Worm (Caenorhabditis elegans) whole organism, midembryonic: Measurements from ENCODE around the gene R13A1.10.
A peak's percentile ranks its signal among the peaks of the same experiment; 100 is the strongest.

Experiments
- T22C8.4 ChIP-seq: fragments of 200-800 bp; sonication (Bioruptor generic); IDR thresholded peaks from 2 replicates; pipeline ENCODE4 v1.3.6; 2022; ENCODE audit warnings: missing genetic modification characterization, missing compliant biosample characterization
- cog-1 ChIP-seq: sonication (generic microtip); optimal IDR thresholded peaks from 2 replicates; lab custom pipeline; 2016; ENCODE audit warnings: missing genetic modification characterization, missing compliant biosample characterization
- flt-1 ChIP-seq: fragments of 200-800 bp; sonication (Bioruptor generic); IDR thresholded peaks from 2 replicates; pipeline ENCODE4 v1.3.6; 2022; ENCODE audit warnings: missing genetic modification characterization, missing compliant biosample characterization
- klf-2 ChIP-seq: fragments of 200-800 bp; sonication (Bioruptor generic); conservative IDR thresholded peaks from 2 replicates; pipeline ENCODE4 v1.3.6; 2022; ENCODE audit warnings: missing genetic modification reagents, missing genetic modification characterization, missing compliant biosample characterization
- med-1 ChIP-seq: sonication (generic microtip); optimal IDR thresholded peaks from 2 replicates; lab custom pipeline; 2017; ENCODE audit warnings: missing genetic modification characterization, mild to moderate bottlenecking, missing compliant biosample characterization, antibody characterized with exemption, missing genetic modification reagents; ENCODE audit not compliant: insufficient read depth
- ref-1 ChIP-seq: fragments of 200-800 bp; sonication (Bioruptor generic); conservative IDR thresholded peaks from 2 replicates; pipeline ENCODE4 v1.3.6; 2022; ENCODE audit warnings: missing genetic modification reagents, missing genetic modification characterization, missing compliant biosample characterization
- tab-1 ChIP-seq: fragments of 200-800 bp; sonication (Bioruptor generic); IDR thresholded peaks from 2 replicates; pipeline ENCODE4 v1.3.6; 2022; ENCODE audit warnings: missing genetic modification characterization, missing compliant biosample characterization
- ztf-23 ChIP-seq: fragments of 200-800 bp; sonication (Bioruptor generic); IDR thresholded peaks from 2 replicates; pipeline ENCODE4 v1.3.6; 2022; ENCODE audit warnings: missing genetic modification reagents, missing genetic modification characterization, missing compliant biosample characterization
- ztf-29 ChIP-seq: fragments of 200-800 bp; sonication (Bioruptor generic); IDR thresholded peaks from 2 replicates; pipeline ENCODE4 v1.3.6; 2022; ENCODE audit warnings: missing genetic modification reagents, missing genetic modification characterization, missing compliant biosample characterization

The R13A1.10 gene

DNA sequence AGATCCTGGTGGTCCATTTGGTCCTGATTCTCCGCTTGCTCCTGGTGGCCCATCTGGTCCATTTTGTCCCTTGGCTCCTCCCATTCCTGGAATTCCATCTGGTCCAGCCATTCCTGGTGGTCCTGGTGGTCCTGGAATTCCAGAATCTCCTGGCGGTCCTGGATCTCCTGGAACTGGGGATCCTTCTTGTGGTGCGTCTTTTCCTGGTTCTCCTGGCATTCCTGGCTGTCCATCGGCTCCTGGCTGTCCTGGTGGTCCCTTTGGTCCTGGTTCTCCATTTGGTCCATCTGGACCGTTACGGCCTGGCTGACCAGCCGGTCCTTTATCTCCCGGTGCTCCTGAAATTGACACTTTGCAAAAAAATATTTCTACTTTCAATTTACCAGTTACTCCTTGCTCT is 18.6 kb upstream of the R13A1.10 start:
- TF ChIP-seq med-1 (GFP tag; lab: Kevin White, UChicago): no peak
- no peak for TF ChIP-seq ztf-23 (GFP tag; lab: Robert Waterston, UW)
- TF ChIP-seq ref-1: no peak
- no peak for TF ChIP-seq T22C8.4 (GFP tag; lab: Robert Waterston, UW)

DNA sequence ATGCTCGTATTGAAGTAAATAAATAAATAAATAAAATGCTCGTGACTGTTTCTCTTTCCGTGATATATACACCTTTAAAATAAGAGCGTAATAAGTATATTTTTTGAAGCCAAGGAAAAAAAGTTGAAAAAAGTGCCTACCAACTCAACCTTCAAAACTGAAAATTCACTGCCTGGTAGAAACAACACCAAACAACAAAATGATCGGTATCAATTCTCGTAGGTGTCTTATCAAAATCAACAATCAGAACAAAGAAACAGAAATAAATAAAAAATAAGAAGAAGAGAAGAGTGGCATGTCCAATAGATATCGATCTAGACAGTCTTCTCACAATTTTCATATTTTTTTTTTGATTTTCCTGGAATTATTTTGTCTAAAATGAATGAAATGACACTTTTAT is 16.9 kb upstream of the R13A1.10 start, which contains the start of gene afmd-1:
afmd-1 (plus strand) TSS at position 316 of the 400 bp plus-strand sequence.
- no peak for TF ChIP-seq tab-1 (GFP tag; lab: Robert Waterston, UW)

DNA sequence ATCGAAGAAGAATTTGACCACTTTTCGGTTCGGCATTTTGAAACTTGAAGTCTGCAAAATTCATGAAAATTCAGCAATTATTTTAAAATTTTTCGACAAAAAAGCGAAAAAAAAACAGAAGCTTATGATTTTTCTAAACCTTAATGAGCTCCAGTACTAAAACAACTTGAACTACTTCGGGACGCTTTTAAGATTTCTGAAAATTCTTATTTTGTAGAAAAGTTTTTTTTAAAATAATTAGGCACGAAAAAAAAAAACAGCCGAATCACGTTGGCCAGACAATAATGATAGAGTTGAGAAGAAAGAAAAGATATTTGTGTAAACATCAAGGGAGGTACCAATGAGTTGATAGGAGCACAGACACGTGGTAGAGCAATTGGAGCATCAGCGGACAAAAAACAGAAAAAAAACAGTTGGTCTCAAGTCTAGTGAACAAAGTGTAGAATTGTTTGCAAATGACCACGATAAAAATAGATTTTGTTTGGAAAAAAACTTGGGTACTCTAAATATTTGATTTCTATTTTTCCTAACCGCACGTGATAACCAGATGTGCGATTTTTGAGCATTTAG is 15.3 kb upstream of the R13A1.10 start, which contains the start of gene gstk-2:
gstk-2 (minus strand) TSS at position 51 of the 570 bp plus-strand sequence.
- TF ChIP-seq tab-1 (GFP tag; lab: Robert Waterston, UW) (no peak), med-1 (GFP tag; lab: Kevin White, UChicago) (no peak)

DNA sequence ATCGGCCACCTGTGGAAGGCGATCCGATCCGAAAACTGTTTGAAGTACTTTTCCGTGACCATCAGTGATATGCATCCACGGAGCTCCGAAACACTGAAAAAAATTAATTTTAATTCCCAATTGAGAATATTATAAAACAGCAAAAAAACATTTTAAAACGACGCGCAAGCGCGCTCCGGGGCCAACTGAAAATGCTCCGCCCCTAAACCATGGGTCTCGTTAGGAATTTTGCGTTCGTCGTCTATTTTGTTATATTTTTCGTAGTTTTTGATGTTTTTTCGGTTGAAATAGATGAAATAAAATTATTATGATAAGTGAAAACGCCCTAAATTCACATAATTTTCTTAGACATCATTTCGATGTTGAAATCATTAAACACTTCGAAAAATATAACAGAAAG is 13.6 kb upstream of the R13A1.10 start:
- TF ChIP-seq klf-2 (GFP tag; lab: Robert Waterston, UW): no peak
- no peak for TF ChIP-seq ztf-29 (GFP tag; lab: Robert Waterston, UW)
- no peak for TF ChIP-seq flt-1 (GFP tag; lab: Robert Waterston, UW)
- no peak for TF ChIP-seq tab-1 (GFP tag; lab: Robert Waterston, UW)
- no peak for TF ChIP-seq med-1 (GFP tag; lab: Kevin White, UChicago)
- no peak for TF ChIP-seq T22C8.4 (GFP tag; lab: Robert Waterston, UW)
- no peak for TF ChIP-seq ztf-23 (GFP tag; lab: Robert Waterston, UW)
- TF ChIP-seq cog-1 (tag; lab: Kevin White, UChicago): no peak
- no peak for TF ChIP-seq ref-1

DNA sequence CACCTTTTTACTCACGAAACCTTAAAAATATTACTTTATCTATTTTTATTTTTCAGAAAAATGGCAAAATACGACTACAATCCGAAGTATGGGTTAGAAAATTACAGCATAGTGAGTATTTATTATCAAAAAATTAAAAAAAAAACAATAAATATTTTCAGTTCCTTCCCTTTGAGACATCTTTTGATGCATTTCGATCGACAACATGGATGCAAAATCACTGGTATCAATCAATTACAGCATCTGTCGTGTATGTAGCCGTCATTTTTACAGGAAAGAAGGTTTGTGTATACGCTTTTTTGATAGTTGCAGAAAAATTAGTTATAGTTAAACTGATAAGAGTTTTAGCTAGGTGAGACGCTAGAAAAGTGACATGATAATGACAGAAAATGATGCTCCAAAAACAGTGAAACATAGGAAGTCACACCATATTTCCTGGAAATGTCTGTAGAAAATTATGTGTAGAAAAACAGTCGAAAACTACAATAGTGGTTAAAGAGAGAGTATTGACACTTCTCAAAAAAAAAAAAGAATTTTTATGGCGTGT is 10.8 kb upstream of the R13A1.10 start, which contains the start of gene elo-3:
elo-3 (plus strand) TSS at position 51 of the 547 bp plus-strand sequence.
- TF ChIP-seq klf-2 (GFP tag; lab: Robert Waterston, UW): no peak
- TF ChIP-seq cog-1 (tag; lab: Kevin White, UChicago): no peak
- TF ChIP-seq flt-1 (GFP tag; lab: Robert Waterston, UW): no peak
- TF ChIP-seq T22C8.4 (GFP tag; lab: Robert Waterston, UW): no peak
- no peak for TF ChIP-seq ztf-23 (GFP tag; lab: Robert Waterston, UW)
- TF ChIP-seq ztf-29 (GFP tag; lab: Robert Waterston, UW): no peak
- TF ChIP-seq med-1 (GFP tag; lab: Kevin White, UChicago): no peak
- no peak for TF ChIP-seq tab-1 (GFP tag; lab: Robert Waterston, UW)
- TF ChIP-seq ref-1: no peak

DNA sequence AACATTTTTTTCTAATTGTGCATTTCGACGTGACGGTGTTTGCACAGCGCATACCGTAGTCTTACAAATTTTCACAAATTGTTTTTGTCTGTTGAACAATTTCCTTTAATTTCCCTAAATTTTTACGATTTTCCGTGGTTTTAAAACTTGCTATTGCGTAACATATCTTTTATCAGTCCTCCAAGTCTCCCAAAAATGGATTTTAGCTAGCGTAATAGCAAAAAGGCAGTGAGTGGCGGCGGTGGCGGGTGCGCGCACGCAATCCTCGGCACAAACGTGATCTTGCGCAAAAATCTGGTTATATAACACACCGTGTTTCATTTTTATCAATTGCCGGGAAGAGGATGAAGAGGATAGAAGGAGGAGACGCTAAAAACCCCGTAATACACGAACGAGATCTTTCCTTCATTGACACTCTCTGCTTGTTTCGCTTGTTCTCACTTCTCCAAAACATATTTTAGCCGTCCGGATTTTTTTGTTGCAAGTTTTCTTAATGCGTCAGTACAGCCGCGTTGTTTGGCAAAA is 9.3 kb upstream of the R13A1.10 start:
- TF ChIP-seq klf-2 (GFP tag; lab: Robert Waterston, UW) (no peak), ref-1 (no peak), med-1 (GFP tag; lab: Kevin White, UChicago) (no peak)

DNA sequence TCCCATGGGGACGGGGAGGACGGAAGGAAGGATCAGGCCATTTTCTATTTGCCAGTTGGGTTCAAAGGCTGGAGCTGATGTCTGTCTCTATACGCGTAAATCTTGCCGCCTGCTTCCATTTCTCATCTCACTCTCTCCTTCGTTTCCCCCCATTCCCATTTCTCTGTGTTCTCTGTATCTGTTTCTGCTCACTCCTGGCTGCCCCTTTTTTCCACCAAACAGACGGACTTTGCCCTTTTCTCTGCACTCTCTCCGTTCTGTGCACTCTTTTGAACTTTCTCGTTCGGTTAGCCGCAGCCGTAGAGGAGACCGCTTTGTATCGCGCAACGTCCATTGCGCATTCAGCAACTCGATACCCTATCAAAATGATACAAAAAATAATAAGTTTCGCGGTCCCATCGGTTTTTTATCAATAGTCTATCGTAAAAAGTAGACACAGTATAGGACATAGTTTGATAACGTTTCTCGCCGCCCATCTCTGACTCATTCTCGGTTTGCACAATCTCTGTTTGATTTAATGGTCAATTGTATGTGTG is 8.5 kb upstream of the R13A1.10 start:
- TF ChIP-seq ztf-23 (GFP tag; lab: Robert Waterston, UW) (peak; percentile 55; the same call in 1 of the 2 replicates), med-1 (GFP tag; lab: Kevin White, UChicago) (no peak), cog-1 (tag; lab: Kevin White, UChicago) (peak; percentile 58), tab-1 (GFP tag; lab: Robert Waterston, UW) (0 out of 2 replicates have a peak, but pooled peaks have one; percentile 52), flt-1 (GFP tag; lab: Robert Waterston, UW) (peak; percentile 68)

DNA sequence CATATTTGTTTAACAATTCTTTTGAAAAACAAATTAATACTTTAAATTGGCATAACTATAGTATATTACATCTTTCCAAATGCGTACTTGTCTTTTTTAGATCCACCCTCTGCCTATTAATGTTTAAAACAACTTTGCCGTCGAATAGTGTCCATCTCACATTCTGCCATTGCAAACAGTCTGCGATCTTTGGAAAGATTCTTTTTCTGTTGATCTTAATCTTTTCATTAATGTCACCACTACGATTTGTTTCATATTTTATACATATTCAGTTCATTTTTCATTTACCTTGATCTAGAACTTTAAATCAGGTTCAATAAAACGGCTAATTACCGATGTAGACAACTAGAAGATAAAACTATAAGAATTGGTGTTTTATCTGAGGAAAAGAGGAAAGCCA is 7.7 kb upstream of the R13A1.10 start:
- TF ChIP-seq ztf-23 (GFP tag; lab: Robert Waterston, UW): no peak
- no peak for TF ChIP-seq tab-1 (GFP tag; lab: Robert Waterston, UW)
- no peak for TF ChIP-seq klf-2 (GFP tag; lab: Robert Waterston, UW)
- TF ChIP-seq ztf-29 (GFP tag; lab: Robert Waterston, UW): no peak
- TF ChIP-seq ref-1: no peak
- TF ChIP-seq T22C8.4 (GFP tag; lab: Robert Waterston, UW): no peak
- no peak for TF ChIP-seq med-1 (GFP tag; lab: Kevin White, UChicago)
- no peak for TF ChIP-seq flt-1 (GFP tag; lab: Robert Waterston, UW)
- no peak for TF ChIP-seq cog-1 (tag; lab: Kevin White, UChicago)

DNA sequence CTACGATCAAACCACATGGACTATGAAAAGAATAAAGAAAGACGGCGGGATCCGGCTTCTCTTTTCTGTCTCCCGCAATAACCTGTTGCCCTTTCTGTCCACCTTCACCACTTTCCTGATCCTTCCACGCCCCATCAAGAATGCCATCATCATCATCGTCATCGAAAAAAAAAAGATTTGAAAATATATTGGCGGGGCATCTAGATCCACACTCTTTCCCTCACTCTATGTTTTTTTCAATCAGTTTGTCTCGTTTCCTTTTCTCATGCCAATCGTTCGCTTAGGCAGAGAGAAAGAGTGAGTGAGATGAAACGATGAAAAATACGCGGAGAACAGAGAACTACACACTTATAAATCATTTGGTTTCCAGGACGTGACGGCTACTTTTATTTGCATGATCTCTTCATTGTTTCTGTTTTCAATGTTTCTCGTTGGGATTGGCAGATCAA is 6.6 kb upstream of the R13A1.10 start:
- TF ChIP-seq klf-2 (GFP tag; lab: Robert Waterston, UW) (no peak), ztf-23 (GFP tag; lab: Robert Waterston, UW) (no peak), med-1 (GFP tag; lab: Kevin White, UChicago) (no peak), ref-1 (no peak), cog-1 (tag; lab: Kevin White, UChicago) (no peak), tab-1 (GFP tag; lab: Robert Waterston, UW) (no peak), T22C8.4 (GFP tag; lab: Robert Waterston, UW) (no peak), ztf-29 (GFP tag; lab: Robert Waterston, UW) (no peak), flt-1 (GFP tag; lab: Robert Waterston, UW) (no peak)
